Fruit fly (Drosophila melanogaster) whole organism, pupa: ENCODE data around the gene CG13921.

Experiments used
- CG10348 ChIP-seq: fragments of 200-800 bp; sonication (Bioruptor generic); IDR thresholded peaks from 2 replicates; pipeline ENCODE4 v1.3.6; 2022; ENCODE audit warnings: missing biosample characterization, missing genetic modification characterization
- CG12605 ChIP-seq: fragments of 200-800 bp; sonication (Bioruptor generic); IDR thresholded peaks from 2 replicates; pipeline ENCODE4 v1.3.6; 2022; ENCODE audit warnings: missing biosample characterization, missing genetic modification characterization
- CG13204 ChIP-seq: fragments of 200-800 bp; sonication (Bioruptor generic); optimal IDR thresholded peaks from 2 replicates; lab custom pipeline; 2018; ENCODE audit warnings: missing biosample characterization, mild to moderate bottlenecking, missing genetic modification characterization, moderate library complexity
- CG14655 ChIP-seq: fragments of 200-800 bp; sonication (Bioruptor generic); optimal IDR thresholded peaks from 3 replicates; lab custom pipeline; 2017; ENCODE audit warnings: mild to moderate bottlenecking, missing biosample characterization, missing genetic modification reagents, missing genetic modification characterization
- CG15710 ChIP-seq: fragments of 200-800 bp; sonication (Bioruptor generic); optimal IDR thresholded peaks from 2 replicates; lab custom pipeline; 2018; ENCODE audit warnings: missing biosample characterization, mild to moderate bottlenecking, missing genetic modification characterization, moderate library complexity
- CG17806 ChIP-seq: fragments of 200-800 bp; sonication (Bioruptor generic); optimal IDR thresholded peaks from 2 replicates; lab custom pipeline; 2018; ENCODE audit warnings: missing biosample characterization, mild to moderate bottlenecking, missing genetic modification characterization, moderate library complexity
- CG32121 ChIP-seq: fragments of 200-800 bp; sonication (Bioruptor generic); IDR thresholded peaks from 2 replicates; pipeline ENCODE4 v1.3.6; 2022; ENCODE audit warnings: missing biosample characterization, missing genetic modification characterization
- CG34367 ChIP-seq: fragments of 200-800 bp; sonication (Bioruptor generic); optimal IDR thresholded peaks from 2 replicates; lab custom pipeline; 2018; ENCODE audit warnings: missing biosample characterization, mild to moderate bottlenecking, missing genetic modification characterization
- CG4496 ChIP-seq: fragments of 200-800 bp; sonication (Bioruptor generic); IDR thresholded peaks from 3 replicates; pipeline ENCODE4 v1.3.6; 2022; ENCODE audit warnings: missing biosample characterization, missing genetic modification characterization
- CG8159 ChIP-seq: fragments of 200-800 bp; sonication (Bioruptor generic); optimal IDR thresholded peaks from 3 replicates; lab custom pipeline; 2018; ENCODE audit warnings: missing biosample characterization, mild to moderate bottlenecking, missing genetic modification characterization, moderate library complexity
- CG8301 ChIP-seq: fragments of 200-800 bp; sonication (Bioruptor generic); optimal IDR thresholded peaks from 2 replicates; lab custom pipeline; 2018; ENCODE audit warnings: missing biosample characterization, mild to moderate bottlenecking, missing genetic modification characterization
- CG9948 ChIP-seq: fragments of 200-800 bp; sonication (Bioruptor generic); optimal IDR thresholded peaks from 2 replicates; lab custom pipeline; 2018; ENCODE audit warnings: missing biosample characterization, mild to moderate bottlenecking, missing genetic modification characterization, moderate library complexity
- D1 ChIP-seq: fragments of 200-800 bp; sonication (Bioruptor generic); optimal IDR thresholded peaks from 2 replicates; lab custom pipeline; 2018; ENCODE audit warnings: missing biosample characterization, mild to moderate bottlenecking, missing genetic modification characterization, moderate library complexity
- EcR ChIP-seq: fragments of 200-800 bp; sonication (Bioruptor generic); optimal IDR thresholded peaks from 3 replicates; lab custom pipeline; 2019; ENCODE audit warnings: missing biosample characterization, missing genetic modification characterization, mild to moderate bottlenecking, moderate library complexity, missing genetic modification reagents
- Ets98B ChIP-seq: fragments of 200-800 bp; sonication (Bioruptor generic); IDR thresholded peaks from 2 replicates; pipeline ENCODE4 v1.3.6; 2022; ENCODE audit warnings: missing biosample characterization, missing genetic modification characterization
- Pif1A ChIP-seq: fragments of 200-800 bp; sonication (Bioruptor generic); optimal IDR thresholded peaks from 3 replicates; lab custom pipeline; 2016; ENCODE audit warnings: missing biosample characterization, missing genetic modification characterization
- Pif1B ChIP-seq: fragments of 200-800 bp; sonication (Bioruptor generic); optimal IDR thresholded peaks from 3 replicates; lab custom pipeline; 2016; ENCODE audit warnings: missing biosample characterization, missing genetic modification characterization
- Snoo ChIP-seq: fragments of 200-800 bp; sonication (Bioruptor generic); optimal IDR thresholded peaks from 3 replicates; lab custom pipeline; 2017; ENCODE audit warnings: missing biosample characterization, mild to moderate bottlenecking, missing genetic modification characterization, inconsistent platforms
- fd96Ca ChIP-seq: fragments of 200-800 bp; sonication (Bioruptor generic); IDR thresholded peaks from 3 replicates; pipeline ENCODE4 v1.3.6; 2022; ENCODE audit warnings: missing biosample characterization, missing genetic modification characterization
- gl ChIP-seq: fragments of 200-800 bp; sonication (Bioruptor generic); optimal IDR thresholded peaks from 2 replicates; lab custom pipeline; 2018; ENCODE audit warnings: missing biosample characterization, mild to moderate bottlenecking, missing genetic modification characterization
- rn ChIP-seq: fragments of 200-800 bp; sonication (Bioruptor generic); IDR thresholded peaks from 2 replicates; pipeline ENCODE4 v1.3.6; 2022; ENCODE audit warnings: missing biosample characterization, missing genetic modification characterization

Gene CG13921

DNA sequence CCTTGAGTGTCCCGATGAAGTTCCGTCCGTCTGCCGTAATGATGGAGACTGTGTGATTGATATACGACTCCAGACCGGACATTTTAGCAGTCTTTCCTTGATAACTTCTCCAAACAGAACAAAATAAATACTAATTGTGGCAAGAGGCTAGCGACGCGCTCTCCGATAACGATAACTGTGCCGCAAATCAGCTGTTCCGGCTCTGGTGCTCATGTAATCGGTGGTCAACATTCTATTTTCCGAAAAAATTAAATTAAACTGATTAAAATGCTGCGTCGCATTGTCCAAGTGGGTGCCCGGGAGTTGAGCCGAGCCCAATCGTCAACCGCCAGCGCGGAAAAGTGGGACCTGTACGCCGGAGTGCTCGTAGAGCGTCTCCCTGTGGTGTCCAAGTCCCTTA, 30.5 kb downstream of the CG13921 start, which contains the start of the genes CG2021 and mRpL46:
Gene CG2021 (minus strand): TSS at position 163 of the 400 bp plus-strand sequence.
Gene mRpL46 (plus strand): TSS at position 191 of the 400 bp plus-strand sequence.
- TF ChIP-seq Ets98B (no peak), rn (GFP tag; lab: Robert Waterston, UW) (no peak), CG34367 (no peak), gl (no peak), Snoo (tag; lab: Kevin White, UChicago) (no peak), CG15710 (tag; lab: Kevin White, UChicago) (no peak), CG9948 (tag; lab: Kevin White, UChicago) (no peak), CG17806 (no peak), CG10348 (GFP tag; lab: Robert Waterston, UW) (no peak), D1 (tag; lab: Kevin White, UChicago) (no peak), Pif1B (GFP tag; lab: Kevin White, UChicago) (no peak), CG13204 (GFP tag; lab: Kevin White, UChicago) (no peak)

DNA sequence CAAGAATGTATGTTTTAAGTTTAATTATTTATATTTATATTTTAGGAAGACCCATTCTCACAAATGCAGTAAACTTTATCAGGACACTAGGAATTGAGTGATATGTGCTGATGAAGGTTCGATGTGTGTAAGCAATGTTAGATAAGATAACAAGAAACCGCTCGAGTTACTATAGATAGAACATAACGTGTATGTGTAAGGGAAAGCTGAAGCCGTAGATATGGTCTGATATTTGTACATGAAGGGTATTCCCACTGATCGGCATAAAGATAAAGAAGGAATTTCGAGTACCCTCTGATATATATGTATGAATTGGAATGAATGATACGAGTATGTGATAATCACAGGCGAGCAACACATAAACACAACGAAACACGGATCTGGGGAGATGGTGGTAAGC, 37.4 kb downstream of the CG13921 start:
- TF ChIP-seq CG15710 (tag; lab: Kevin White, UChicago) = no peak
- no peak for TF ChIP-seq Snoo (tag; lab: Kevin White, UChicago)
- no peak for TF ChIP-seq EcR (GFP tag; lab: Kevin White, UChicago)
- no peak for TF ChIP-seq fd96Ca (GFP tag; lab: Robert Waterston, UW)
- no peak for TF ChIP-seq CG32121 (GFP tag; lab: Robert Waterston, UW)
- TF ChIP-seq Ets98B = no peak
- TF ChIP-seq CG13204 (GFP tag; lab: Kevin White, UChicago) = no peak
- TF ChIP-seq CG8159 (tag; lab: Kevin White, UChicago) = no peak
- no peak for TF ChIP-seq D1 (tag; lab: Kevin White, UChicago)
- TF ChIP-seq CG34367 = no peak
- no peak for TF ChIP-seq rn (GFP tag; lab: Robert Waterston, UW)
- TF ChIP-seq CG10348 (GFP tag; lab: Robert Waterston, UW) = no peak
- TF ChIP-seq CG8301 (tag; lab: Kevin White, UChicago) = no peak

DNA sequence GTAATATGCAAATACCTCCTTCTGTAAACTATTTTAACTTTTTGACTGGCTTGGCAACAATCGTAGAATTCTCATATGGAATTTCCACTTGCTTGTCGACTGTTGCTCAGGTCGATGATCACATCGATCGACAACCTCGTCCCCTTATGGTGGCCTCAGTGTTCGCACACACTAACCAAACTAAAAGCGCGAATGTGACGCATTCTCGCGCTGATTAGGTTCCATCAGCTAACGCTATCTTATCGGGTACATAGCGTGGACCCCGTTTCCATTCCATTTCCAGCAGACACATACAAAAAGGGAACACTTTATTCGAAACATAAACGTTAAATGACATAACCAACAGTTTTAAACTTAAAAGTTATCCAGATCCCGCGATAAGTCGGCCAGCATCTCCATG, 42.6 kb downstream of the CG13921 start:
- TF ChIP-seq CG8301 (tag; lab: Kevin White, UChicago) = no peak
- peak; percentile 33 for TF ChIP-seq EcR (GFP tag; lab: Kevin White, UChicago)

DNA sequence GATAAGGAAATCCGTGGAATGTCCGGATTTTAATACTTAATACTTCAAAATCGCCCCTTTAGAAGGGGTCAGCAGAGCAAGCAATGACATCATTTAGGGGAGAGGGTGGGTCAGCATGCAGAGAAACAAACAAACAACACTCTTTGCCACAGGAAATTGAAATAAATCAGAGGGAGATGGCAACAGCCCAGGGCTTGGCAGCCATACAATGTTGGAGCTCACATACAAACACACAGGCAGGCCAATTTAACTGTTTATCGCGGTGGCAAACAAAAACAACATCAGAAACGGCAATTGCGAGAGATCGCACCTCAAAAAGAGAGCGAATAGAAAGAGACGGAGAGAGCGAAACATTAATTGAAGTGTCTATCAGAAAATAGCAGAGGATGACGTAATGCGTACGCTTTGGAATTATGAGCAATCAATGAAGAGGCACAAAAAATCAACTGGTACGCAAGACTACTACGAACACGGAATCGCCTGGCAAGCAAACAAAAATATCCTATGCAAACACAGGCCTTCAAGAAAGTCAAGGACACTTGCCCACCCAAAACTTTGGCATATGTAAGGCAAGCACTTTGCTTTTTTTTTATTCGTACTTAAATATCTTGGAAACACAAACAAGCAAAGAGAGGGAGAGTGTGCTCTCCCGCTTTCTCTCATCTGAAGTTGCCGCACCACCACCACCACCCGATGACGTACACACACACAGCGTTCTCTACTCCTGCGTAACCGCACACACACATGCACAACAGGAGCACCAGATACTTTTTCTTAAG, 47.6 kb downstream of the CG13921 start:
- TF ChIP-seq CG12605 (GFP tag; lab: Robert Waterston, UW) = peak; percentile 50; the same call in 1 of the 2 replicates
- peak; percentile 9; the same call in 1 of the 2 replicates for TF ChIP-seq CG32121 (GFP tag; lab: Robert Waterston, UW)
- peak; percentile 20; the same call in 1 of the 3 replicates for TF ChIP-seq fd96Ca (GFP tag; lab: Robert Waterston, UW)
- no peak for TF ChIP-seq CG14655 (GFP tag; lab: Kevin White, UChicago)
- peak; percentile 64 for TF ChIP-seq EcR (GFP tag; lab: Kevin White, UChicago)
- TF ChIP-seq gl = no peak
- TF ChIP-seq rn (GFP tag; lab: Robert Waterston, UW) = 0 out of 2 replicates have a peak, but pooled peaks have one; percentile 17
- no peak for TF ChIP-seq Pif1B (GFP tag; lab: Kevin White, UChicago)
- TF ChIP-seq CG17806 = no peak
- TF ChIP-seq CG4496 (GFP tag; lab: Robert Waterston, UW) = peak; percentile 30; the same call in 1 of the 3 replicates
- TF ChIP-seq CG34367 = no peak

DNA sequence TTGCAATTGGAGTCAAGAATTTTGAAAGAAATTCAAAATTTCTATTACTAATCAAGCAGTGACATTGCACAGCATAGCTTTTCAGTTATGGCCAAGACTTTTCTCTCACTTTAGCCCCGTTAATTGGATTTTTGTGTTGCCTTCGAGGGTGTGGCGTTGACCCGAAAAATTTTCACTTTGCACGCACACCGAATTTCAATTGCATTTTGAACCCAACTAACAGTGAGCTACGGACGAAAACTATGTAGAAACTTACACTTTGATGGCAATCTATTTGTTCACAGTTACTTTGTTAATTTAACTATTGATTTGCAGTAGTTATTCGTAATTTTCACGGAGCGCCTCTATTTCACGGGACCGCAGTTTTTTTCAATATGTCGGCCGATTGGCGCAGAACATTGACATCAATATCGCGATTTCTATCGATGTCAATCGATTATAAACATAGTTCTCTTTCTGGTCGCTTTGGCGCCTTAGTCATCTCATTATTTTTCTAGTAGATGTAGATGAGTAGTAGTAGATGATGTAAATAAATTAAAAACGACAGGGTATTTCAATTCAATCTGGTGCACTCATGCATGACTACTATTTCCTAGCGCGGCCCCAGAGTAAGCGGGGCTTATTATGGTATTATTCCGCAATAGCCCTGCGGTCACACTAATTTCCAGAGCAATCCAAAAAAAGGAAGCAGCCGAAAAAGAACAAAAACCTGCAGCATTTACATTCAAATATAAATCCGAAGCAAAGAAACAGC, 48.4 kb downstream of the CG13921 start, which contains the start of the genes alpha-Spec, dlt and Cdc37:
Gene alpha-Spec (minus strand): TSS at position 386 of the 754 bp plus-strand sequence.
Gene dlt (minus strand): TSS at position 386 of the 754 bp plus-strand sequence.
Gene Cdc37 (plus strand): TSS at position 450 of the 754 bp plus-strand sequence.
- TF ChIP-seq CG15710 (tag; lab: Kevin White, UChicago) (peak; percentile 18), CG4496 (GFP tag; lab: Robert Waterston, UW) (no peak; the same call in 2 of the 3 replicates), D1 (tag; lab: Kevin White, UChicago) (no peak), gl (peak; percentile 33), Pif1A (GFP tag; lab: Kevin White, UChicago) (no peak), CG32121 (GFP tag; lab: Robert Waterston, UW) (no peak), CG17806 (peak; percentile 31), CG9948 (tag; lab: Kevin White, UChicago) (peak; percentile 17), Pif1B (GFP tag; lab: Kevin White, UChicago) (no peak), Snoo (tag; lab: Kevin White, UChicago) (peak; percentile 28), fd96Ca (GFP tag; lab: Robert Waterston, UW) (0 out of 3 replicates have a peak, but pooled peaks have one; percentile 4), CG13204 (GFP tag; lab: Kevin White, UChicago) (no peak), CG8301 (tag; lab: Kevin White, UChicago) (no peak), CG8159 (tag; lab: Kevin White, UChicago) (peak; percentile 48), CG34367 (no peak), Ets98B (no peak), CG14655 (GFP tag; lab: Kevin White, UChicago) (no peak), EcR (GFP tag; lab: Kevin White, UChicago) (peak; percentile 57), CG12605 (GFP tag; lab: Robert Waterston, UW) (peak; percentile 60), rn (GFP tag; lab: Robert Waterston, UW) (no peak)
